Worm (Caenorhabditis elegans) whole organism, late embryonic: ENCODE measurements around the gene idpb-3.

Experiments used
- ama-1 ChIP-seq: fragments of 150-350 bp; optimal IDR thresholded peaks from 2 replicates; lab custom pipeline; 2014
- ceh-22 ChIP-seq: sonication (generic microtip); optimal IDR thresholded peaks from 2 replicates; lab custom pipeline; 2017; ENCODE audit warnings: missing biosample characterization, missing genetic modification characterization
- sox-2 ChIP-seq: fragments of 200-800 bp; sonication (Bioruptor generic); IDR thresholded peaks from 2 replicates; pipeline ENCODE4 v1.3.6; 2022; ENCODE audit warnings: missing genetic modification reagents, missing genetic modification characterization, missing compliant biosample characterization
- zip-5 ChIP-seq: sonication (generic microtip); optimal IDR thresholded peaks from 2 replicates; lab custom pipeline; 2016; ENCODE audit warnings: missing genetic modification characterization, missing compliant biosample characterization

DNA sequence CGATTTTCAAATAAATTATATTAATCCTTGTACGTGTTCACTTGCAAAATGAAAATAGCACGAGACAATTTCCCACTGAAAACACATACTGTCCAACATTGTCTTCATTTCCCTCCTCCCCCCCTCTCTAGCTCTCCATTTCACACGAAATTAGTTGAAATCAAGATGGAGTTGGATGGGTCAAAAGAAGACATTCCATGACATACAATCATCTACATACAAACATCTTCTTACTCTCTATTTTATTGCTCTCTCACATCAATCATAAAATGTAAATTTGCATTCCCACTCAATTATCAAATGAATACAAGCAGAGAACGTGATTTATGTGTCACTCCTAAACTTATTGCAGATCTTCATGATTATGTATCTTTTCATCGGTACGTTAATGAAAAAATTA lies 14.1 kb upstream of the idpb-3 start, which contains the start of gene srsy-1:
- TF ChIP-seq ama-1 (lab: Kevin White, UChicago) (no peak), ceh-22 (no peak), sox-2 (no peak), zip-5 (tag; lab: Kevin White, UChicago) (no peak)
